Worm (Caenorhabditis elegans): ENCODE measurements around the gene mam-1.

Gene mam-1

DNA sequence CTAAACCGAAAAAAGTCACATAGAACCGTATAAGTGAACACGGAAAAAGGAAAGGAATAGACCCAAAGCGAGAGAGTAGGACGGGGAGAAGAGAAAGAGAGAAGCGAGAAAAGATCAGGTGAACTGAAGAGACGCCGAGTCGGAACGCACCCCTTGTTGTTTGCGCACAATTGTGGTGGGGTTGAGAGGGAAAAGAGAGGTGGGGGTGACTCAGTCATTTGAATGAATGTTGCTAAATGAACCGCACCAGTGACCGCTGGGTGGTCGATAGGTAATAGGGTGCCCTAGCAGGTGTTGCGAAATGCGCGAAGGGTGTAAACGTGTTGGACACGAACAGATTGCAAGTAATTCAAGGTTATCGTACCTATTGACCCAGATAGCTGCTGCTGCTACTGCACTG is 17.2 kb downstream of the mam-1 start, which contains the start of gene lgl-1 (continued):
- TF ChIP-seq nhr-6 (tag; optimal IDR thresholded peaks at IDR 0.05) (peak; percentile 68), nhr-28 (tag; optimal IDR thresholded peaks at IDR 0.05) (peak; percentile 52), attf-4 (tag; optimal IDR thresholded peaks at IDR 0.05) (no peak), spr-3 (GFP tag; optimal IDR thresholded peaks at IDR 0.05) (no peak), ztf-7 (tag; optimal IDR thresholded peaks at IDR 0.05) (no peak), mep-1 (tag; optimal IDR thresholded peaks at IDR 0.05) (peak; percentile 45), hlh-11 (tag; optimal IDR thresholded peaks at IDR 0.05) (peak; percentile 39), T26A8.4 (GFP tag; IDR thresholded peaks at IDR 0.05) (0 out of 2 replicates have a peak, but pooled peaks have one; percentile 31), ZK546.5 (tag; optimal IDR thresholded peaks at IDR 0.05) (no peak), lin-38 (GFP tag; IDR thresholded peaks at IDR 0.05) (no peak), snpc-1.2 (GFP tag; IDR thresholded peaks at IDR 0.05) (no peak), dve-1 (tag; optimal IDR thresholded peaks at IDR 0.05; ENCODE audit: insufficient read depth) (peak; percentile 33), dmd-6 (GFP tag; IDR thresholded peaks at IDR 0.05) (no peak), mxl-2 (GFP tag; conservative IDR thresholded peaks at IDR 0.05) (no peak), ceh-44 (GFP tag; IDR thresholded peaks at IDR 0.05) (no peak), madf-9 (GFP tag; conservative IDR thresholded peaks at IDR 0.05) (no peak), zfp-3 (GFP tag; conservative IDR thresholded peaks at IDR 0.05) (no peak), lsy-2 (tag; optimal IDR thresholded peaks at IDR 0.05) (no peak), pha-4 (GFP tag; IDR thresholded peaks at IDR 0.05) (no peak), pha-4 (tag; optimal IDR thresholded peaks at IDR 0.05) (peak; percentile 23), spr-1 (tag; optimal IDR thresholded peaks at IDR 0.05) (no peak), ceh-82 (tag; optimal IDR thresholded peaks at IDR 0.05) (no peak), nhr-25 (tag; optimal IDR thresholded peaks at IDR 0.05; ENCODE audit: borderline replicate concordance, insufficient read depth) (no peak), ces-1 (GFP tag; optimal IDR thresholded peaks at IDR 0.05) (no peak), nhr-48 (tag; optimal IDR thresholded peaks at IDR 0.05) (no peak), mxl-3 (GFP tag; optimal IDR thresholded peaks at IDR 0.05) (peak; percentile 45), hlh-30 (tag; optimal IDR thresholded peaks at IDR 0.05; ENCODE audit: insufficient read depth) (peak; percentile 47), egl-43 (GFP tag; IDR thresholded peaks at IDR 0.05) (peak; percentile 58; the same call in 1 of the 2 replicates)

ce11 chrX:865214-865613 is 23.0 kb downstream of the mam-1 start:
- TF ChIP-seq nhr-111 (GFP tag; optimal IDR thresholded peaks at IDR 0.05), result no peak
- TF ChIP-seq dmd-6 (GFP tag; IDR thresholded peaks at IDR 0.05), result peak; percentile 21; the same call in 1 of the 2 replicates
- 0 out of 2 replicates have a peak, but pooled peaks have one; percentile 8 for TF ChIP-seq ceh-44 (GFP tag; IDR thresholded peaks at IDR 0.05)
- peak; percentile 57 for TF ChIP-seq arid-1 (GFP tag; conservative IDR thresholded peaks at IDR 0.05)
- no peak for TF ChIP-seq dmd-8 (GFP tag; IDR thresholded peaks at IDR 0.05)
- no peak for TF ChIP-seq lin-15B (tag; optimal IDR thresholded peaks at IDR 0.05)
- 0 out of 2 replicates have a peak, but pooled peaks have one; percentile 42 for TF ChIP-seq dmd-9 (GFP tag; IDR thresholded peaks at IDR 0.05)
- TF ChIP-seq mes-2 (tag; optimal IDR thresholded peaks at IDR 0.05; ENCODE audit: poor library complexity, severe bottlenecking), result no peak
- TF ChIP-seq D1046.2 (GFP tag; IDR thresholded peaks at IDR 0.05), result 0 out of 2 replicates have a peak, but pooled peaks have one; percentile 25
- peak; percentile 86 for TF ChIP-seq aha-1 (tag)
- no peak for TF ChIP-seq nhr-102 (tag; optimal IDR thresholded peaks at IDR 0.05)
- TF ChIP-seq zip-11 (GFP tag; IDR thresholded peaks at IDR 0.05), result no peak
- TF ChIP-seq madf-9 (GFP tag; conservative IDR thresholded peaks at IDR 0.05), result 0 out of 2 replicates have a peak, but pooled peaks have one; percentile 20
- no peak for TF ChIP-seq nhr-10 (tag; optimal IDR thresholded peaks at IDR 0.05)
- TF ChIP-seq Y48G9A.11 (GFP tag; IDR thresholded peaks at IDR 0.05), result 0 out of 2 replicates have a peak, but pooled peaks have one; percentile 13
- TF ChIP-seq php-3 (GFP tag; IDR thresholded peaks at IDR 0.05), result no peak
- TF ChIP-seq hlh-30 (tag; optimal IDR thresholded peaks at IDR 0.05; ENCODE audit: insufficient read depth), result peak; percentile 42
- TF ChIP-seq lim-7 (GFP tag; IDR thresholded peaks at IDR 0.05), result peak; percentile 55; the same call in 1 of the 2 replicates
- no peak for TF ChIP-seq nhr-28 (tag; optimal IDR thresholded peaks at IDR 0.05)
- 0 out of 2 replicates have a peak, but pooled peaks have one; percentile 55 for TF ChIP-seq mxl-2 (GFP tag; conservative IDR thresholded peaks at IDR 0.05)
- no peak for TF ChIP-seq zfp-3 (GFP tag; conservative IDR thresholded peaks at IDR 0.05)
- peak; percentile 56; the same call in 1 of the 2 replicates for TF ChIP-seq snpc-1.2 (GFP tag; IDR thresholded peaks at IDR 0.05)
- peak; percentile 5 for TF ChIP-seq hlh-11 (tag; optimal IDR thresholded peaks at IDR 0.05)
